Fruit fly (Drosophila melanogaster): Measurements from ENCODE around the gene Arl2.

DNA sequence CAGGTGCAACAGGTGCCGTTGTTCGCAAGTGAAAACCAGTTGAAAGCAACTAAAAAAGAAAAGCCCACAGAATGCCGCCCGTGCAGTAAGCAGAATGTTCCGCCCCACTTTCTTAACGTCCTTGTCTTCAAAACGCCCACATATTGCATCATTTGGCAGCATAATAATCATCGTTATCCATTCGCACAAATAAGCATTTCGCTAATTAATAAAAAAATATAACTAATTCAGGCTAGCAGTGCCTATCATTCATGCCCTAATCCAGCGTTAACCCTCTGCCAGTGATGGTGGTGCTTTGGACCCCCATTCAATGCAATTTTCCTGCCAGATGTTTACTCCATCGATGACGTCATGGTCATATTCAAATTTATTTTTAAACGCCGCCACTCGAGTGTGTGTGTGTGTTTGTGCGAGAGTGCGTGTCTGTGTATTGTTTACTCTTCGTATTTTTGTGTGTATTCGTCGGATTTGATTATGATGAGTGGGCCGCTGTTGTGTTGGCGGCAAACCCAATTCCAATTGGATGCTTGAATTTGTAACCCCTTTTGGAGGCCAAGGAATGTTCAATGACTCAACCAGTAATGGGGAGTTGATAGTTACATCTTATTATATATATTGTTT, 16.6 kb downstream of the Arl2 start:
- TF ChIP-seq Snoo (tag; optimal IDR thresholded peaks at IDR 0.05) (no peak), CG14655 (GFP tag; optimal IDR thresholded peaks at IDR 0.05) (no peak), CG17806 (tag; optimal IDR thresholded peaks at IDR 0.05) (no peak), CG34367 (tag; optimal IDR thresholded peaks at IDR 0.05) (no peak), EcR (GFP tag; optimal IDR thresholded peaks at IDR 0.05) (no peak), fd96Ca (GFP tag; IDR thresholded peaks at IDR 0.05) (no peak), gl (tag; optimal IDR thresholded peaks at IDR 0.05) (no peak), Pif1A (GFP tag; optimal IDR thresholded peaks at IDR 0.05) (no peak), CG10348 (GFP tag; IDR thresholded peaks at IDR 0.05) (no peak), CG4496 (GFP tag; IDR thresholded peaks at IDR 0.05) (no peak), CG13204 (GFP tag; optimal IDR thresholded peaks at IDR 0.05) (no peak), CG8301 (tag; optimal IDR thresholded peaks at IDR 0.05) (no peak), CG32121 (GFP tag; IDR thresholded peaks at IDR 0.05) (no peak), CG15710 (tag; optimal IDR thresholded peaks at IDR 0.05) (no peak)

All from whole organism, pupa.